Worm (Caenorhabditis elegans): Measurements from ENCODE around the gene C12D8.13.

DNA sequence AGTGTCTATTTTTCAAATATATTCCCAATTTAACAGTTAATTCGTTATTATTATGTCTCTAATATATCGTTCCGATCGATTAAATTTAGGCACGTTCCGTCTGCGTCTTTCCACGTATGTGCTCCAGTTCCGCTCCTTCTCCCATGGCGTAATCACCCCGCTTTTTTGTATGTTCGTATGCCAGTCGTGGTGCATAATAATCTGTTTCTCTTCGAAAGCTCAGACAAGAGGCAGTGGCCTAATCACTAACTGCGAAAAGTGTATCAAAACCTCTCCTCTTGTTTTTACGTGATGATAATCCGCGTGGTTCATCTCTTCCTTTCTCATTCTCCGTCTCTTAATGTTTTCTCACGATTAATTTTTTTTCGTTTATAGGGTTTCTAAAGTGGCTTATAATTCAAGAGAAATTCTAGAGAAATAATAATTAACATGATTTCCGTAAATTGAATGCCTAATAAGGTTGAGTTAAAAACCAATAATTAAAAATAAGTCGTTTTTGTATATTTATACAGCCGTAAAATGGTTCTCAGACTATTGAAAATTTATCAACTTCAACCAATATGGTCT lies 27.3 kb upstream of the C12D8.13 start:
- no peak for TF ChIP-seq W03F9.2 (tag; optimal IDR thresholded peaks at IDR 0.05)
- TF ChIP-seq him-1 (tag; optimal IDR thresholded peaks at IDR 0.05): no peak
